Worm (Caenorhabditis elegans): ENCODE measurements around the gene dpf-6.

- TF ChIP-seq zim-3 (tag; optimal IDR thresholded peaks at IDR 0.05): no peak
- TF ChIP-seq B0261.1 (tag; optimal IDR thresholded peaks at IDR 0.05): no peak
- no peak for TF ChIP-seq ZK185.1 (tag; optimal IDR thresholded peaks at IDR 0.05; ENCODE audit: poor library complexity, severe bottlenecking)
- TF ChIP-seq chd-7 (tag; optimal IDR thresholded peaks at IDR 0.05): no peak
- TF ChIP-seq nfyb-1 (GFP tag; IDR thresholded peaks at IDR 0.05): no peak
- TF ChIP-seq snpc-4 (GFP tag; optimal IDR thresholded peaks at IDR 0.05): no peak
- no peak for TF ChIP-seq snpc-4 (tag; optimal IDR thresholded peaks at IDR 0.05)
Observed at ce11 chrIII:8016438-8016837, 21.6 kb upstream of the dpf-6 start, which contains the start of gene F44B9.5.
